Worm (Caenorhabditis elegans) whole organism, L4 larva: ENCODE measurements around the gene asp-6.

Experiments
- T26A8.4 ChIP-seq: fragments of 200-800 bp; sonication (Bioruptor generic); IDR thresholded peaks from 2 replicates; pipeline ENCODE4 v1.3.6; 2022; ENCODE audit warnings: missing genetic modification characterization, missing compliant biosample characterization
- Y48G9A.11 ChIP-seq: fragments of 200-800 bp; sonication (Bioruptor generic); IDR thresholded peaks from 2 replicates; pipeline ENCODE4 v1.3.6; 2022; ENCODE audit warnings: missing genetic modification reagents, missing genetic modification characterization, missing compliant biosample characterization
- dve-1 ChIP-seq: sonication (generic microtip); optimal IDR thresholded peaks from 2 replicates; lab custom pipeline; 2017; ENCODE audit warnings: antibody characterized with exemption, mild to moderate bottlenecking, missing genetic modification characterization, missing compliant biosample characterization; ENCODE audit not compliant: insufficient read depth
- fos-1 ChIP-seq: fragments of 150-350 bp; optimal IDR thresholded peaks from 2 replicates; lab custom pipeline; 2014; ENCODE audit warnings: missing biosample characterization, missing genetic modification characterization
- nhr-76 ChIP-seq: fragments of 150-350 bp; optimal IDR thresholded peaks from 2 replicates; lab custom pipeline; 2014; ENCODE audit warnings: missing biosample characterization, missing genetic modification characterization
- unc-62 ChIP-seq, 3 experiments: fragments of 150-350 bp in 1 of 3; sonication (generic microtip); optimal IDR thresholded peaks in 2 of 3; peaks in 1 of 3; 1 replicate in 1 of 3; 2 replicates in 2 of 3; lab custom pipeline; 2014 to 2017; ENCODE audit warnings: missing biosample characterization in 3 of 3, missing genetic modification characterization in 3 of 3, missing genetic modification reagents in 3 of 3, missing genotype in 1 of 3

DNA sequence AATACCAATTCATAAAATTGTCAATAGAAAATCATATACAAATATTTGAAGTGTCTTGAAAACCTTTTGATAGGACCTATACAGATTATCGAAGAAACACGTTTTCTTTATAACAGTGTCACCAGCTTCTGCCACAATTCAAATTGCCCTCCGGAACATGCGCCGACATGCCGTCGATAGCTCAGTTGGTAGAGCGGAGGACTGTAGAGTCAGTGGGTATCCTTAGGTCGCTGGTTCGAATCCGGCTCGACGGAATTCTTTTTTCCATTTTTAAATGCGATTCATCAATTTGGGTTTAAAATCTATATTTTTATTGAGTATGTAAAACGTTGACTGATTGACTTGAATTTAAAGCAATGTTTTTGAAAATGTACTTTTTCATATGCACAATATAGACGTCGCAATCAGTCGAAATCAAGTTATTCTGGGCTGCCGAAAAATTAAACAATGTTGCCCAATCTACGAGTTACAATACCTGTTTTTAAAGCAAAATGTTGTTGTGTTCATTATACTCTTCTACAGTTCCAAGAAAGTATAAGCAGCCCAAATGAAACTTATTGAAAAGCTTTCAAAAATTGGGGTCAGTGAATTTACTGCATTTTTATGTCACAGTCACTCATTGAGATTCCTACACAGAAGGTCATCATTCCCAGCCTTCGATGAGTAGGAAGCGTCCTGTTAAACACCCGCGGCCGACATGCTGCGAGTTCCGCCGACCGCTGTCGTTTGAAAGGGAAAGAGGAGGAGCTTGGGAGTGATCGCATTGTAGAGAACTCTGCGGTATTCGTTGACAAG, 21.2 kb downstream of the asp-6 start:
- TF ChIP-seq dve-1 (tag; lab: Kevin White, UChicago) = peak; percentile 80
- TF ChIP-seq T26A8.4 (GFP tag; lab: Robert Waterston, UW) = peak; percentile 92
- TF ChIP-seq nhr-76 (tag; lab: Kevin White, UChicago) = no peak
- no peak for TF ChIP-seq fos-1 (tag; lab: Kevin White, UChicago)
- TF ChIP-seq unc-62 (GFP tag; optimal IDR thresholded peaks at IDR 0.05 in 1 of 2; lab: Kevin White, UChicago) = no peak
- TF ChIP-seq unc-62 (tag; optimal IDR thresholded peaks at IDR 0.05; lab: Kevin White, UChicago) = no peak
- TF ChIP-seq Y48G9A.11 (GFP tag; lab: Robert Waterston, UW) = peak; percentile 83
